Worm (Caenorhabditis elegans) whole organism, L4 larva: ENCODE measurements around the gene T22C8.3.

Source experiments
- F10B5.3 ChIP-seq: sonication (generic microtip); optimal IDR thresholded peaks from 2 replicates; lab custom pipeline; 2016; ENCODE audit warnings: mild to moderate bottlenecking, missing genetic modification characterization, missing compliant biosample characterization
- Y48G9A.11 ChIP-seq: fragments of 200-800 bp; sonication (Bioruptor generic); IDR thresholded peaks from 2 replicates; pipeline ENCODE4 v1.3.6; 2022; ENCODE audit warnings: missing genetic modification reagents, missing genetic modification characterization, missing compliant biosample characterization
- aha-1 ChIP-seq: fragments of 150-350 bp; peaks from one replicate; lab custom pipeline; 2014; ENCODE audit warnings: missing biosample characterization, missing genetic modification characterization
- ama-1 ChIP-seq: fragments of 150-350 bp; optimal IDR thresholded peaks from 2 replicates; lab custom pipeline; 2014; ENCODE audit warnings: inconsistent platforms, mixed read lengths
- attf-4 ChIP-seq: sonication (generic microtip); optimal IDR thresholded peaks from 3 replicates; lab custom pipeline; 2017; ENCODE audit warnings: missing biosample characterization, missing genetic modification characterization
- ceh-20 ChIP-seq: fragments of 200-800 bp; sonication (Bioruptor generic); IDR thresholded peaks from 2 replicates; pipeline ENCODE4 v1.3.6; 2022; ENCODE audit warnings: missing genetic modification reagents, missing genetic modification characterization, missing compliant biosample characterization
- ceh-28 ChIP-seq: fragments of 150-350 bp; optimal IDR thresholded peaks from 2 replicates; lab custom pipeline; 2014; ENCODE audit warnings: missing biosample characterization, missing genetic modification reagents, missing genetic modification characterization
- daf-12 ChIP-seq: fragments of 150-350 bp; optimal IDR thresholded peaks from 2 replicates; lab custom pipeline; 2014; ENCODE audit warnings: missing biosample characterization, missing genetic modification reagents, missing genetic modification characterization
- daf-16 ChIP-seq, 3 experiments: sonication (generic microtip); optimal IDR thresholded peaks; 2 replicates each; lab custom pipeline; 2016 to 2017; ENCODE audit warnings: missing genetic modification characterization in 3 of 3, missing genetic modification reagents in 3 of 3, mild to moderate bottlenecking in 2 of 3, missing compliant biosample characterization in 2 of 3, missing biosample characterization in 1 of 3, moderate library complexity in 1 of 3
- daf-19 ChIP-seq: fragments of 200-800 bp; sonication (Bioruptor generic); conservative IDR thresholded peaks from 2 replicates; pipeline ENCODE4 v1.3.6; 2022; ENCODE audit warnings: missing genetic modification characterization, missing compliant biosample characterization
- duxl-1 ChIP-seq: sonication (generic microtip); optimal IDR thresholded peaks from 2 replicates; lab custom pipeline; 2016; ENCODE audit warnings: mild to moderate bottlenecking, missing genetic modification characterization, moderate library complexity, missing compliant biosample characterization; ENCODE audit not compliant: poor library complexity
- dve-1 ChIP-seq: sonication (generic microtip); optimal IDR thresholded peaks from 2 replicates; lab custom pipeline; 2017; ENCODE audit warnings: antibody characterized with exemption, mild to moderate bottlenecking, missing genetic modification characterization, missing compliant biosample characterization; ENCODE audit not compliant: insufficient read depth
- gei-8 ChIP-seq: fragments of 200-800 bp; sonication (Bioruptor generic); optimal IDR thresholded peaks from 2 replicates; lab custom pipeline; 2018; ENCODE audit warnings: mild to moderate bottlenecking, missing genetic modification characterization, missing compliant biosample characterization
- hlh-30 ChIP-seq: sonication (generic microtip); optimal IDR thresholded peaks from 2 replicates; lab custom pipeline; 2017; ENCODE audit warnings: antibody characterized with exemption, mild to moderate bottlenecking, missing genetic modification characterization, missing compliant biosample characterization; ENCODE audit not compliant: insufficient read depth
- hmg-1.1 ChIP-seq: fragments of 200-800 bp; sonication (Bioruptor generic); IDR thresholded peaks from 2 replicates; pipeline ENCODE4 v1.3.6; 2022; ENCODE audit warnings: missing genetic modification reagents, missing genetic modification characterization, missing compliant biosample characterization
- jun-1 ChIP-seq: fragments of 150-350 bp; optimal IDR thresholded peaks from 2 replicates; lab custom pipeline; 2014; ENCODE audit warnings: missing biosample characterization, missing genetic modification reagents, missing genetic modification characterization
- lin-38 ChIP-seq: fragments of 200-800 bp; sonication (Bioruptor generic); IDR thresholded peaks from 2 replicates; pipeline ENCODE4 v1.3.6; 2022; ENCODE audit warnings: missing genetic modification reagents, missing genetic modification characterization, missing compliant biosample characterization
- lsy-2 ChIP-seq, 2 experiments: fragments of 150-350 bp in 1 of 2; sonication (generic microtip) in 1 of 2; optimal IDR thresholded peaks; 2 replicates each; lab custom pipeline; 2014 to 2017; ENCODE audit warnings: missing biosample characterization in 2 of 2, missing genetic modification characterization in 2 of 2
- mdl-1 ChIP-seq, 2 experiments: fragments of 150-350 bp in 1 of 2; sonication (generic microtip) in 1 of 2; optimal IDR thresholded peaks; 2 replicates each; lab custom pipeline; 2014 to 2017; ENCODE audit warnings: missing biosample characterization in 2 of 2, missing genetic modification characterization in 2 of 2
- mdt-29 ChIP-seq: fragments of 200-800 bp; sonication (Bioruptor generic); IDR thresholded peaks from 2 replicates; pipeline ENCODE4 v1.3.6; 2022; ENCODE audit warnings: missing genetic modification reagents, missing genetic modification characterization, missing compliant biosample characterization
- mep-1 ChIP-seq: fragments of 150-350 bp; sonication (generic microtip); optimal IDR thresholded peaks from 3 replicates; lab custom pipeline; 2014; ENCODE audit warnings: missing biosample characterization, missing genetic modification characterization
- mes-2 ChIP-seq: sonication (generic microtip); optimal IDR thresholded peaks from 2 replicates; lab custom pipeline; 2016; ENCODE audit warnings: missing genotype, mild to moderate bottlenecking, missing genetic modification characterization, missing compliant biosample characterization; ENCODE audit not compliant: poor library complexity, severe bottlenecking
- nhr-10 ChIP-seq: fragments of 150-350 bp; optimal IDR thresholded peaks from 2 replicates; lab custom pipeline; 2014; ENCODE audit warnings: missing biosample characterization, missing genetic modification characterization
- nhr-11 ChIP-seq: fragments of 150-350 bp; optimal IDR thresholded peaks from 2 replicates; lab custom pipeline; 2014; ENCODE audit warnings: missing biosample characterization, missing genetic modification characterization
- nhr-28 ChIP-seq: fragments of 150-350 bp; optimal IDR thresholded peaks from 2 replicates; lab custom pipeline; 2014; ENCODE audit warnings: missing biosample characterization, missing genetic modification characterization
- nhr-6 ChIP-seq: fragments of 150-350 bp; optimal IDR thresholded peaks from 2 replicates; lab custom pipeline; 2014; ENCODE audit warnings: missing biosample characterization, missing genetic modification characterization
- nhr-77 ChIP-seq: fragments of 150-350 bp; optimal IDR thresholded peaks from 2 replicates; lab custom pipeline; 2014; ENCODE audit warnings: missing biosample characterization, missing genetic modification characterization
- php-3 ChIP-seq: fragments of 200-800 bp; sonication (Bioruptor generic); IDR thresholded peaks from 2 replicates; pipeline ENCODE4 v1.3.6; 2022; ENCODE audit warnings: missing genetic modification reagents, missing genetic modification characterization, missing compliant biosample characterization
- sdz-12 ChIP-seq: fragments of 200-800 bp; sonication (Bioruptor generic); optimal IDR thresholded peaks from 2 replicates; lab custom pipeline; 2018; ENCODE audit warnings: mild to moderate bottlenecking, missing genetic modification characterization, missing compliant biosample characterization
- spr-3 ChIP-seq: fragments of 200-800 bp; sonication (Bioruptor generic); optimal IDR thresholded peaks from 2 replicates; lab custom pipeline; 2018; ENCODE audit warnings: mild to moderate bottlenecking, missing genetic modification characterization, missing compliant biosample characterization
- unc-62 ChIP-seq, 3 experiments: fragments of 150-350 bp in 1 of 3; sonication (generic microtip); optimal IDR thresholded peaks in 2 of 3; peaks in 1 of 3; 1 replicate in 1 of 3; 2 replicates in 2 of 3; lab custom pipeline; 2014 to 2017; ENCODE audit warnings: missing biosample characterization in 3 of 3, missing genetic modification characterization in 3 of 3, missing genetic modification reagents in 3 of 3, missing genotype in 1 of 3
- vab-7 ChIP-seq: fragments of 200-800 bp; sonication (Bioruptor generic); IDR thresholded peaks from 2 replicates; pipeline ENCODE4 v1.3.6; 2022; ENCODE audit warnings: missing genetic modification reagents, missing genetic modification characterization, missing compliant biosample characterization
- zip-2 ChIP-seq: fragments of 150-350 bp; optimal IDR thresholded peaks from 2 replicates; lab custom pipeline; 2014; ENCODE audit warnings: missing biosample characterization, missing genetic modification characterization

T22C8.3 gene

DNA sequence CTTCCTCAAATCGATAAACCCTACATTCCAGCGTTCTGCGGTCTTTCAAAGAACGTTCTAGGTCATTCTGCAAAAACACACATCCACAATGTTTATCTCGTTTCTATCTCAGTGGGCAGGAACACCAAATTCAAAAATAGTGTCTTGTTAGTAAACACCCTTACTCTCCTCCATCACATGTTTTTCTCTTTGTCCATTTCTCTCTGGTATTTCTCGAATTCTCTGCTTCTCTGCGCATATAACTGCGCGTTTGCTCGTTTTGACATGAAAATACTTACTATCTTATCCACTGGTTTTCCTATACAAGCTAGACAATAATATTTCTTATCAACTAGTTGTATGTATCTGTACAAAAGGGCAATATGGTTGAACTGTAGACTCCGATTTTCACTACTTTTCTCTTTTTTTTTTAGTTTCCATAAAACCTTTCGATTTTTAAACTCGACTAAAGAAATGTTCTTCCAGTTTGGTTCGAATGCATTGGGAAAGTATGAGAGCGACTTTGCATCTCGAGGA is 28.9 kb upstream of the T22C8.3 start, which contains the start of gene pyr-1:
TSS of gene pyr-1 (plus strand) at position 466 of the 516 bp plus-strand sequence.
- no peak for TF ChIP-seq spr-3 (GFP tag; lab: Kevin White, UChicago)
- TF ChIP-seq sdz-12: no peak
- peak; percentile 4 for TF ChIP-seq aha-1
- TF ChIP-seq ama-1 (lab: Kevin White, UChicago): no peak
- TF ChIP-seq nhr-28: peak; percentile 81
- TF ChIP-seq unc-62 (GFP tag; optimal IDR thresholded peaks at IDR 0.05 in 1 of 2; lab: Kevin White, UChicago): peak in 1 of 2 experiments; percentile 55
- TF ChIP-seq unc-62 (tag; optimal IDR thresholded peaks at IDR 0.05; lab: Kevin White, UChicago): no peak
- TF ChIP-seq mes-2 (tag; lab: Kevin White, UChicago): peak; percentile 23
- TF ChIP-seq dve-1 (tag; lab: Kevin White, UChicago): peak; percentile 18
- TF ChIP-seq mdl-1 (tag; optimal IDR thresholded peaks at IDR 0.05; lab: Kevin White, UChicago): peak in 1 of 2 experiments; percentile 64
- peak in 1 of 2 experiments; percentile 90 for TF ChIP-seq daf-16 (GFP tag; optimal IDR thresholded peaks at IDR 0.05; lab: Kevin White, UChicago)
- TF ChIP-seq daf-16 (tag; optimal IDR thresholded peaks at IDR 0.05; lab: Kevin White, UChicago): peak; percentile 93
- peak; percentile 72 for TF ChIP-seq hlh-30

DNA sequence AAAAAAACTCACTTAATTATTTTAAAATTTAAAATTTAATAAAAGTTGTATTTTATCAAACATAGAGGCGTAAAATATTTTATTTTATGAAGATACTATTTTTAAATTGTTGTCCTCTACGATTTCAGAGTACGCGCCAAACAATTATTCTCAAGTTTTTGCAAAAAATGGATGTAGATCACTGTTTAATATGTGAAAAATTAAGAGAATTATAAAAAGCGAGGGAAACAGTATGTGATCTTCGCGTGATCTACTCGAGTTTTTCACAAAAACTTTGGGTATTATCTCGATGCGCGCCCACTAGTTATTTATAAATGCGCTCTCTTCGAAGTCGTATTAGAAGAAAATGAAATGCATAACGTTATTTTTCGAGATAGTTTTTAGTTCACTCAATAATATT is 27.1 kb upstream of the T22C8.3 start:
- TF ChIP-seq zip-2 (tag; lab: Kevin White, UChicago): no peak
- TF ChIP-seq lin-38 (GFP tag; lab: Robert Waterston, UW): no peak
- no peak for TF ChIP-seq Y48G9A.11 (GFP tag; lab: Robert Waterston, UW)
- no peak for TF ChIP-seq duxl-1
- no peak for TF ChIP-seq gei-8 (GFP tag; lab: Kevin White, UChicago)
- no peak for TF ChIP-seq hmg-1.1 (GFP tag; lab: Robert Waterston, UW)
- TF ChIP-seq nhr-11 (tag; lab: Kevin White, UChicago): no peak
- no peak for TF ChIP-seq vab-7 (GFP tag; lab: Robert Waterston, UW)
- no peak for TF ChIP-seq lsy-2 (tag; optimal IDR thresholded peaks at IDR 0.05; lab: Kevin White, UChicago)
- TF ChIP-seq mep-1 (tag; lab: Kevin White, UChicago): no peak
- TF ChIP-seq daf-19 (GFP tag; lab: Robert Waterston, UW): no peak
- no peak for TF ChIP-seq daf-12 (tag; lab: Kevin White, UChicago)
- no peak for TF ChIP-seq mdt-29 (GFP tag; lab: Robert Waterston, UW)
- TF ChIP-seq php-3 (GFP tag; lab: Robert Waterston, UW): no peak
- no peak for TF ChIP-seq nhr-10 (tag; lab: Kevin White, UChicago)
- TF ChIP-seq attf-4: no peak
- TF ChIP-seq ceh-20 (GFP tag; lab: Robert Waterston, UW): no peak
- no peak for TF ChIP-seq F10B5.3
- no peak for TF ChIP-seq nhr-77 (tag; lab: Kevin White, UChicago)
- no peak for TF ChIP-seq daf-16 (GFP tag; optimal IDR thresholded peaks at IDR 0.05; lab: Kevin White, UChicago)
- no peak for TF ChIP-seq daf-16 (tag; optimal IDR thresholded peaks at IDR 0.05; lab: Kevin White, UChicago)

DNA sequence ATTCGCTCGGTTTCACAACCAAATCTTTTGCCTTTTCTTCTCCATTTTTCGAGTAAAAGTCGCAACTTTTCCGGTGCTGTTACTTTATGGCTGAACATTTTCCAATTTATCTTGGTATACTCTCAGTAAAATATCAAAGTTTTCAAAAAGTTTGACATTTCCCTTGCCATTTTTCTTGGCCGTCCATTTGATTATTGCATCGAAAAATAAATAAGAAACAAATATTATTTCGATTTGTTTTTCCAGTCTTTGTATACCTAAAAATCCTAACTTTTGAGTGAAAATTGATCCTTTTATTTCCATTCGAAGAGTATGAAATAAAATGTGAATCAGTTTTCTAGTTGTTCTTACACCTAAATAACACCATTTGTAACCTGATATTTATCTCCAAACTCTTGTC is 24.7 kb upstream of the T22C8.3 start:
- TF ChIP-seq ceh-28: no peak
- peak; percentile 94 for TF ChIP-seq aha-1

DNA sequence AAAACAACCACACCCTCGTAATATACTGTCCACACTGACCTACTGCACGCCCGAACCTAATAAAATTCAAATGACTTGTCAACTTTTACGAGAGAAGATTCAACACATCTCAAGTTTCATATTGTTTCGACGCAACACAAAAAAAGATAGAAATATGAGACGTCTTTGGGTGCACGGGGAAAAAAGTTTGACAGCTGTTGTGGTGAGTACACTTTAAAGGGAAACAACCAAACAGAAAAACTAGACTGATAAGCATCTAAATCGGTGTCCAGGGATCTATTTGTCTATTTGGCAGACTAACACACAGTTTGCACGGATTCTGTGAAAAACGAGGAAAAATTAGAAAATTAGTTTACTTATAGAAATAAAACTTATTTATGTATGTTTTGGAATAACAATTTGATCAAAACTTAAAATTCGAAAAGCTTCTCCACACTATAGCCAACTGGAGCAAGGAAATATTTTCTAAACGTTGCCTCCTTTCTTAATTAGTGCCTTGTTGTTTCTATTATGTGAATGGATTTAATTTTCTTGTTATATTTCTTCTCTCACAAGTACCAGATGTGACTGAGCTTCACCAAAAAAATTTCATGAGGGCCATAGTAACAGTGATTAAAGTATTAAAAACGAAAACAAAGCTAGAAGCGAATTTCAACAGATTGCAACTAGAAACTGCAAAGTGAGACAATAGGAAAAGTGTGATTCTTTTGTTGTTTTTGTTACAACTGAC is 22.0 kb upstream of the T22C8.3 start:
- TF ChIP-seq nhr-6 (tag; lab: Kevin White, UChicago) (no peak), aha-1 (peak; percentile 50), jun-1 (tag; lab: Kevin White, UChicago) (no peak)
- TF ChIP-seq, all 104 proteins: peak for 1
